Fruit fly (Drosophila melanogaster) whole organism, pupa: ENCODE measurements around the gene plx.

ENCODE experiments used
- CG10348 ChIP-seq: fragments of 200-800 bp; sonication (Bioruptor generic); IDR thresholded peaks from 2 replicates; pipeline ENCODE4 v1.3.6; 2022; ENCODE audit warnings: missing biosample characterization, missing genetic modification characterization
- CG12605 ChIP-seq: fragments of 200-800 bp; sonication (Bioruptor generic); IDR thresholded peaks from 2 replicates; pipeline ENCODE4 v1.3.6; 2022; ENCODE audit warnings: missing biosample characterization, missing genetic modification characterization
- CG13204 ChIP-seq: fragments of 200-800 bp; sonication (Bioruptor generic); optimal IDR thresholded peaks from 2 replicates; lab custom pipeline; 2018; ENCODE audit warnings: missing biosample characterization, mild to moderate bottlenecking, missing genetic modification characterization, moderate library complexity
- CG14655 ChIP-seq: fragments of 200-800 bp; sonication (Bioruptor generic); optimal IDR thresholded peaks from 3 replicates; lab custom pipeline; 2017; ENCODE audit warnings: mild to moderate bottlenecking, missing biosample characterization, missing genetic modification reagents, missing genetic modification characterization
- CG15710 ChIP-seq: fragments of 200-800 bp; sonication (Bioruptor generic); optimal IDR thresholded peaks from 2 replicates; lab custom pipeline; 2018; ENCODE audit warnings: missing biosample characterization, mild to moderate bottlenecking, missing genetic modification characterization, moderate library complexity
- CG17806 ChIP-seq: fragments of 200-800 bp; sonication (Bioruptor generic); optimal IDR thresholded peaks from 2 replicates; lab custom pipeline; 2018; ENCODE audit warnings: missing biosample characterization, mild to moderate bottlenecking, missing genetic modification characterization, moderate library complexity
- CG32121 ChIP-seq: fragments of 200-800 bp; sonication (Bioruptor generic); IDR thresholded peaks from 2 replicates; pipeline ENCODE4 v1.3.6; 2022; ENCODE audit warnings: missing biosample characterization, missing genetic modification characterization
- CG34367 ChIP-seq: fragments of 200-800 bp; sonication (Bioruptor generic); optimal IDR thresholded peaks from 2 replicates; lab custom pipeline; 2018; ENCODE audit warnings: missing biosample characterization, mild to moderate bottlenecking, missing genetic modification characterization
- CG4496 ChIP-seq: fragments of 200-800 bp; sonication (Bioruptor generic); IDR thresholded peaks from 3 replicates; pipeline ENCODE4 v1.3.6; 2022; ENCODE audit warnings: missing biosample characterization, missing genetic modification characterization
- CG8159 ChIP-seq: fragments of 200-800 bp; sonication (Bioruptor generic); optimal IDR thresholded peaks from 3 replicates; lab custom pipeline; 2018; ENCODE audit warnings: missing biosample characterization, mild to moderate bottlenecking, missing genetic modification characterization, moderate library complexity
- CG8301 ChIP-seq: fragments of 200-800 bp; sonication (Bioruptor generic); optimal IDR thresholded peaks from 2 replicates; lab custom pipeline; 2018; ENCODE audit warnings: missing biosample characterization, mild to moderate bottlenecking, missing genetic modification characterization
- CG9948 ChIP-seq: fragments of 200-800 bp; sonication (Bioruptor generic); optimal IDR thresholded peaks from 2 replicates; lab custom pipeline; 2018; ENCODE audit warnings: missing biosample characterization, mild to moderate bottlenecking, missing genetic modification characterization, moderate library complexity
- D1 ChIP-seq: fragments of 200-800 bp; sonication (Bioruptor generic); optimal IDR thresholded peaks from 2 replicates; lab custom pipeline; 2018; ENCODE audit warnings: missing biosample characterization, mild to moderate bottlenecking, missing genetic modification characterization, moderate library complexity
- EcR ChIP-seq: fragments of 200-800 bp; sonication (Bioruptor generic); optimal IDR thresholded peaks from 3 replicates; lab custom pipeline; 2019; ENCODE audit warnings: missing biosample characterization, missing genetic modification characterization, mild to moderate bottlenecking, moderate library complexity, missing genetic modification reagents
- Ets98B ChIP-seq: fragments of 200-800 bp; sonication (Bioruptor generic); IDR thresholded peaks from 2 replicates; pipeline ENCODE4 v1.3.6; 2022; ENCODE audit warnings: missing biosample characterization, missing genetic modification characterization
- Pif1A ChIP-seq: fragments of 200-800 bp; sonication (Bioruptor generic); optimal IDR thresholded peaks from 3 replicates; lab custom pipeline; 2016; ENCODE audit warnings: missing biosample characterization, missing genetic modification characterization
- Pif1B ChIP-seq: fragments of 200-800 bp; sonication (Bioruptor generic); optimal IDR thresholded peaks from 3 replicates; lab custom pipeline; 2016; ENCODE audit warnings: missing biosample characterization, missing genetic modification characterization
- Snoo ChIP-seq: fragments of 200-800 bp; sonication (Bioruptor generic); optimal IDR thresholded peaks from 3 replicates; lab custom pipeline; 2017; ENCODE audit warnings: missing biosample characterization, mild to moderate bottlenecking, missing genetic modification characterization, inconsistent platforms
- fd96Ca ChIP-seq: fragments of 200-800 bp; sonication (Bioruptor generic); IDR thresholded peaks from 3 replicates; pipeline ENCODE4 v1.3.6; 2022; ENCODE audit warnings: missing biosample characterization, missing genetic modification characterization
- gl ChIP-seq: fragments of 200-800 bp; sonication (Bioruptor generic); optimal IDR thresholded peaks from 2 replicates; lab custom pipeline; 2018; ENCODE audit warnings: missing biosample characterization, mild to moderate bottlenecking, missing genetic modification characterization
- rn ChIP-seq: fragments of 200-800 bp; sonication (Bioruptor generic); IDR thresholded peaks from 2 replicates; pipeline ENCODE4 v1.3.6; 2022; ENCODE audit warnings: missing biosample characterization, missing genetic modification characterization

plx gene

DNA sequence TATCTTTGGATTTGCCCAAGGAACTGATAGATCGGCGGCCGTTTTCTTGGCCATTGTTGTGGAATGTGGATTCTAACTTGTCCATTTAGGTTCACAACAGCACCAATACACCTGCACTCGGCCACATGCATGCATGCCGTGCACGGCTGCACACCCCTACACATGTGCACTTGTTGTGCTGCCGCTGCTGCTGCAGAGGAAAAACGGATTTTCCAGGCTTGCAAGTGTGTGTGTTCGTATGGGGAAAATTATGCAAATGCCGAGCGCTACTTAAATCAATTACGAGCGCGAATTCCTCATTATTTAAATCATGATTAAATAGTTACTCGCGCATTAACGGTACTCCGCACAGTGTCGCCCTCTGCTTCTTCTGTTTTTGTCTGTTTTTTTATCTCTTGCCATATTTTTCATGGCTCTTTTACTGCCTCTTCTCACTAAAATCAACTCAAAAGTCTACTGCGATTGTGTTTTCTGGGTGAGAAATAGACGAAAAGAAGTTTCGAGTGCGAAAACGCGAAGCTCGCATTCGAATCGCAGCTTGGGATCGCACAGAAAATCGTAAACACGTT is 1.0 kb upstream of the plx start:
- TF ChIP-seq Ets98B (GFP tag; lab: Robert Waterston, UW) (no peak), EcR (GFP tag; lab: Kevin White, UChicago) (no peak), CG12605 (GFP tag; lab: Robert Waterston, UW) (no peak), CG4496 (GFP tag; lab: Robert Waterston, UW) (0 out of 3 replicates have a peak, but pooled peaks have one; percentile 9), D1 (tag; lab: Kevin White, UChicago) (no peak)

dm6 chr3R:5686049-5686757 is 548 bp downstream of the plx start:
- peak; percentile 45 for TF ChIP-seq CG15710 (tag; lab: Kevin White, UChicago)
- peak; percentile 28 for TF ChIP-seq CG34367 (tag; lab: Kevin White, UChicago)
- peak; percentile 60 for TF ChIP-seq CG8159 (tag; lab: Kevin White, UChicago)
- peak; percentile 31 for TF ChIP-seq CG8301 (tag; lab: Kevin White, UChicago)
- TF ChIP-seq Ets98B (GFP tag; lab: Robert Waterston, UW) = 0 out of 2 replicates have a peak, but pooled peaks have one; percentile 24
- no peak; the same call in 2 of the 3 replicates for TF ChIP-seq CG4496 (GFP tag; lab: Robert Waterston, UW)
- TF ChIP-seq rn (GFP tag; lab: Robert Waterston, UW) = no peak
- TF ChIP-seq Pif1A (GFP tag; lab: Kevin White, UChicago) = peak; percentile 32
- peak; percentile 33 for TF ChIP-seq CG14655 (GFP tag; lab: Kevin White, UChicago)
- no peak for TF ChIP-seq Snoo (tag; lab: Kevin White, UChicago)
- peak; percentile 38 for TF ChIP-seq CG9948
- TF ChIP-seq CG10348 (GFP tag; lab: Robert Waterston, UW) = no peak
- TF ChIP-seq CG17806 = peak; percentile 37
- TF ChIP-seq, all 21 proteins: peak for 9

dm6 chr3R:5689626-5690025 is 4.0 kb downstream of the plx start:
- TF ChIP-seq D1 (tag; lab: Kevin White, UChicago) (no peak), CG8159 (tag; lab: Kevin White, UChicago) (no peak), CG14655 (GFP tag; lab: Kevin White, UChicago) (no peak), CG13204 (GFP tag; lab: Kevin White, UChicago) (no peak), CG10348 (GFP tag; lab: Robert Waterston, UW) (no peak), Snoo (tag; lab: Kevin White, UChicago) (no peak), rn (GFP tag; lab: Robert Waterston, UW) (no peak), CG17806 (no peak), CG8301 (tag; lab: Kevin White, UChicago) (no peak), Ets98B (GFP tag; lab: Robert Waterston, UW) (no peak), gl (no peak), CG32121 (GFP tag; lab: Robert Waterston, UW) (no peak)

DNA sequence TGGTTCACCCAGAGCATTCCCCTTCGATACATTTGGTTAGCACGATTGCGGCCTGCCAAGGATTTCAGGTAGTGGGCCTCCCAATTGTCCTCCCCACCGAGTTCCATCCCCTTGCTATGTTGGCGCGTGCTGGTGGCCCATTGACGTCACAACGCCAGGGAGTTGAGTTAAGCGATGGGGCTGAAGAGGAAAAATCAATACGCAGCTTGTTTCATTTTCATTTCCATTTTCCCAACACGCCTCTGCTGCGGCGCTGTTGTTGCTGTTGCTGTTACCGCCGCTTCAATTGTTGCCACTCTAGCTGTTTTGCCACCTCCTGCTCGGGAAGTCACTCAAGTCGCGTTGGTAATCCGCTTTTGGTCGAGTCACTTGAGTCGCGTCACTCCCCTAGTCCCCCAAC is 5.4 kb downstream of the plx start:
- no peak for TF ChIP-seq gl
- no peak for TF ChIP-seq CG8301 (tag; lab: Kevin White, UChicago)
- no peak for TF ChIP-seq Snoo (tag; lab: Kevin White, UChicago)
- TF ChIP-seq CG8159 (tag; lab: Kevin White, UChicago) = no peak
- no peak for TF ChIP-seq CG14655 (GFP tag; lab: Kevin White, UChicago)
- no peak for TF ChIP-seq fd96Ca (GFP tag; lab: Robert Waterston, UW)
- no peak for TF ChIP-seq Pif1A (GFP tag; lab: Kevin White, UChicago)
- no peak for TF ChIP-seq Ets98B (GFP tag; lab: Robert Waterston, UW)
- TF ChIP-seq CG15710 (tag; lab: Kevin White, UChicago) = no peak
- TF ChIP-seq CG4496 (GFP tag; lab: Robert Waterston, UW) = no peak
- TF ChIP-seq D1 (tag; lab: Kevin White, UChicago) = no peak
- no peak for TF ChIP-seq EcR (GFP tag; lab: Kevin White, UChicago)
- TF ChIP-seq Pif1B = no peak
- TF ChIP-seq CG13204 (GFP tag; lab: Kevin White, UChicago) = no peak
- TF ChIP-seq CG12605 (GFP tag; lab: Robert Waterston, UW) = no peak
- no peak for TF ChIP-seq CG34367 (tag; lab: Kevin White, UChicago)
- no peak for TF ChIP-seq CG10348 (GFP tag; lab: Robert Waterston, UW)

- no peak for TF ChIP-seq rn (GFP tag; lab: Robert Waterston, UW)
- no peak for TF ChIP-seq CG34367 (tag; lab: Kevin White, UChicago)
- no peak for TF ChIP-seq EcR (GFP tag; lab: Kevin White, UChicago)
Observed at dm6 chr3R:5693186-5693585, 7.5 kb downstream of the plx start, which contains the start of gene CG2104. TSS of gene CG2104 (minus strand) at chr3R:5693286.

- TF ChIP-seq rn (GFP tag; lab: Robert Waterston, UW) (0 out of 2 replicates have a peak, but pooled peaks have one; percentile 22), CG9948 (no peak), CG14655 (GFP tag; lab: Kevin White, UChicago) (peak; percentile 61), EcR (GFP tag; lab: Kevin White, UChicago) (no peak), D1 (tag; lab: Kevin White, UChicago) (no peak), CG34367 (tag; lab: Kevin White, UChicago) (peak; percentile 49), CG8301 (tag; lab: Kevin White, UChicago) (peak; percentile 78), Snoo (tag; lab: Kevin White, UChicago) (peak; percentile 11), Pif1A (GFP tag; lab: Kevin White, UChicago) (peak; percentile 76), CG15710 (tag; lab: Kevin White, UChicago) (peak; percentile 40), Ets98B (GFP tag; lab: Robert Waterston, UW) (peak; percentile 84), CG12605 (GFP tag; lab: Robert Waterston, UW) (peak; percentile 81), CG8159 (tag; lab: Kevin White, UChicago) (peak; percentile 84), CG4496 (GFP tag; lab: Robert Waterston, UW) (peak; percentile 89), CG17806 (no peak), CG13204 (GFP tag; lab: Kevin White, UChicago) (no peak), fd96Ca (GFP tag; lab: Robert Waterston, UW) (peak; percentile 62; the same call in 2 of the 3 replicates), Pif1B (peak; percentile 36), gl (no peak), CG32121 (GFP tag; lab: Robert Waterston, UW) (peak; percentile 81), CG10348 (GFP tag; lab: Robert Waterston, UW) (no peak)
Observed at dm6 chr3R:5694461-5694860, 8.8 kb downstream of the plx start.
